Worm (Caenorhabditis elegans) whole organism, late embryonic: Measurements from ENCODE around the gene tag-196.
A peak's percentile ranks its signal among the peaks of the same experiment; 100 is the strongest.

Source experiments
- C38D4.7 ChIP-seq: fragments of 200-800 bp; sonication (Bioruptor generic); optimal IDR thresholded peaks from 2 replicates; lab custom pipeline; 2018; ENCODE audit warnings: mild to moderate bottlenecking, missing genetic modification characterization, moderate library complexity, missing compliant biosample characterization
- ahr-1 ChIP-seq: sonication (generic microtip); optimal IDR thresholded peaks from 2 replicates; lab custom pipeline; 2016; ENCODE audit warnings: missing genetic modification characterization, missing compliant biosample characterization
- ama-1 ChIP-seq: fragments of 150-350 bp; optimal IDR thresholded peaks from 2 replicates; lab custom pipeline; 2014
- ceh-14 ChIP-seq: sonication (generic microtip); optimal IDR thresholded peaks from 2 replicates; lab custom pipeline; 2016; ENCODE audit warnings: missing genotype, missing genetic modification characterization, missing compliant biosample characterization
- ceh-18 ChIP-seq: sonication (generic microtip); optimal IDR thresholded peaks from 2 replicates; lab custom pipeline; 2016; ENCODE audit warnings: missing genetic modification characterization, missing compliant biosample characterization
- ceh-19 ChIP-seq: fragments of 200-800 bp; sonication (Bioruptor generic); optimal IDR thresholded peaks from 2 replicates; lab custom pipeline; 2018; ENCODE audit warnings: mild to moderate bottlenecking, missing genetic modification characterization, missing compliant biosample characterization
- ceh-2 ChIP-seq: sonication (generic microtip); optimal IDR thresholded peaks from 2 replicates; lab custom pipeline; 2016; ENCODE audit warnings: missing genotype, missing genetic modification characterization, missing compliant biosample characterization
- ceh-22 ChIP-seq: sonication (generic microtip); optimal IDR thresholded peaks from 2 replicates; lab custom pipeline; 2017; ENCODE audit warnings: missing biosample characterization, missing genetic modification characterization
- ceh-31 ChIP-seq: sonication (generic microtip); optimal IDR thresholded peaks from 2 replicates; lab custom pipeline; 2016; ENCODE audit warnings: missing genetic modification characterization, missing compliant biosample characterization
- ceh-34 ChIP-seq: sonication (generic microtip); optimal IDR thresholded peaks from 2 replicates; lab custom pipeline; 2016; ENCODE audit warnings: mild to moderate bottlenecking, missing genetic modification characterization, missing compliant biosample characterization
- ceh-48 ChIP-seq: sonication (generic microtip); optimal IDR thresholded peaks from 2 replicates; lab custom pipeline; 2016; ENCODE audit warnings: missing genetic modification characterization, inconsistent platforms, missing compliant biosample characterization
- ceh-6 ChIP-seq: fragments of 200-800 bp; sonication (Bioruptor generic); optimal IDR thresholded peaks from 2 replicates; lab custom pipeline; 2018; ENCODE audit warnings: mild to moderate bottlenecking, missing genetic modification characterization, missing compliant biosample characterization
- dve-1 ChIP-seq: sonication (generic microtip); optimal IDR thresholded peaks from 2 replicates; lab custom pipeline; 2017; ENCODE audit warnings: antibody characterized with exemption, mild to moderate bottlenecking, missing genetic modification characterization, missing compliant biosample characterization
- elt-2 ChIP-seq: sonication (generic microtip); optimal IDR thresholded peaks from 2 replicates; lab custom pipeline; 2016; ENCODE audit warnings: missing genetic modification reagents, missing genetic modification characterization, missing compliant biosample characterization
- elt-4 ChIP-seq: sonication (generic microtip); optimal IDR thresholded peaks from 2 replicates; lab custom pipeline; 2016; ENCODE audit warnings: missing genetic modification characterization, missing compliant biosample characterization
- ets-4 ChIP-seq: sonication (generic microtip); optimal IDR thresholded peaks from 2 replicates; lab custom pipeline; 2016; ENCODE audit warnings: missing genetic modification characterization, missing compliant biosample characterization
- fkh-10 ChIP-seq: fragments of 150-350 bp; optimal IDR thresholded peaks from 2 replicates; lab custom pipeline; 2014; ENCODE audit warnings: missing biosample characterization, missing genetic modification reagents, missing genetic modification characterization
- fkh-6 ChIP-seq: sonication (generic microtip); optimal IDR thresholded peaks from 2 replicates; lab custom pipeline; 2016; ENCODE audit warnings: missing genetic modification characterization, missing compliant biosample characterization
- gmeb-2 ChIP-seq: sonication (generic microtip); optimal IDR thresholded peaks from 2 replicates; lab custom pipeline; 2016; ENCODE audit warnings: missing genetic modification characterization, inconsistent platforms, missing compliant biosample characterization
- hlh-13 ChIP-seq: fragments of 200-800 bp; sonication (Bioruptor generic); optimal IDR thresholded peaks from 2 replicates; lab custom pipeline; 2018; ENCODE audit warnings: mild to moderate bottlenecking, missing genetic modification characterization, missing compliant biosample characterization
- hlh-15 ChIP-seq: sonication (generic microtip); optimal IDR thresholded peaks from 2 replicates; lab custom pipeline; 2016; ENCODE audit warnings: missing genetic modification characterization, missing compliant biosample characterization
- hlh-30 ChIP-seq: sonication (generic microtip); optimal IDR thresholded peaks from 2 replicates; lab custom pipeline; 2017; ENCODE audit warnings: antibody characterized with exemption, missing genetic modification characterization, missing compliant biosample characterization; ENCODE audit not compliant: insufficient read depth
- hlh-8 ChIP-seq: sonication (generic microtip); optimal IDR thresholded peaks from 2 replicates; lab custom pipeline; 2016; ENCODE audit warnings: missing genotype, missing genetic modification characterization, missing compliant biosample characterization
- lim-6 ChIP-seq: sonication (generic microtip); optimal IDR thresholded peaks from 2 replicates; lab custom pipeline; 2016; ENCODE audit warnings: missing genetic modification characterization, missing compliant biosample characterization
- madf-2 ChIP-seq: sonication (generic microtip); optimal IDR thresholded peaks from 2 replicates; lab custom pipeline; 2017; ENCODE audit warnings: missing genetic modification characterization, missing compliant biosample characterization
- mec-3 ChIP-seq: sonication (generic microtip); optimal IDR thresholded peaks from 2 replicates; lab custom pipeline; 2016; ENCODE audit warnings: borderline replicate concordance, missing genetic modification characterization, missing compliant biosample characterization
- npax-4 ChIP-seq: sonication (generic microtip); optimal IDR thresholded peaks from 2 replicates; lab custom pipeline; 2016; ENCODE audit warnings: missing genetic modification characterization, missing compliant biosample characterization
- pax-1 ChIP-seq: fragments of 150-350 bp; optimal IDR thresholded peaks from 2 replicates; lab custom pipeline; 2014; ENCODE audit warnings: missing biosample characterization, missing genetic modification characterization
- pqm-1 ChIP-seq: sonication (generic microtip); optimal IDR thresholded peaks from 2 replicates; lab custom pipeline; 2016; ENCODE audit warnings: missing genetic modification characterization, missing compliant biosample characterization
- ref-2 ChIP-seq: sonication (generic microtip); optimal IDR thresholded peaks from 2 replicates; lab custom pipeline; 2016; ENCODE audit warnings: missing genetic modification characterization, missing compliant biosample characterization
- syd-9 ChIP-seq: sonication (generic microtip); optimal IDR thresholded peaks from 2 replicates; lab custom pipeline; 2016; ENCODE audit warnings: mild to moderate bottlenecking, missing genetic modification characterization, moderate library complexity, missing compliant biosample characterization
- tbx-2 ChIP-seq: sonication (generic microtip); optimal IDR thresholded peaks from 2 replicates; lab custom pipeline; 2016; ENCODE audit warnings: missing genetic modification characterization, missing compliant biosample characterization
- tbx-7 ChIP-seq: sonication (generic microtip); optimal IDR thresholded peaks from 2 replicates; lab custom pipeline; 2016; ENCODE audit warnings: missing genotype, missing genetic modification characterization, missing compliant biosample characterization
- ttx-3 ChIP-seq: sonication (generic microtip); optimal IDR thresholded peaks from 2 replicates; lab custom pipeline; 2016; ENCODE audit warnings: missing genetic modification reagents, missing genetic modification characterization, missing compliant biosample characterization
- unc-42 ChIP-seq: sonication (generic microtip); optimal IDR thresholded peaks from 2 replicates; lab custom pipeline; 2016; ENCODE audit warnings: missing genotype, missing genetic modification characterization, missing compliant biosample characterization
- unc-55 ChIP-seq: sonication (generic microtip); optimal IDR thresholded peaks from 2 replicates; lab custom pipeline; 2017; ENCODE audit warnings: missing biosample characterization, missing genetic modification reagents, missing genetic modification characterization
- unc-86 ChIP-seq: sonication (generic microtip); optimal IDR thresholded peaks from 2 replicates; lab custom pipeline; 2016; ENCODE audit warnings: missing genetic modification characterization, missing compliant biosample characterization
- ztf-16 ChIP-seq: sonication (generic microtip); optimal IDR thresholded peaks from 2 replicates; lab custom pipeline; 2017; ENCODE audit warnings: missing genetic modification characterization, missing compliant biosample characterization

The tag-196 gene

DNA sequence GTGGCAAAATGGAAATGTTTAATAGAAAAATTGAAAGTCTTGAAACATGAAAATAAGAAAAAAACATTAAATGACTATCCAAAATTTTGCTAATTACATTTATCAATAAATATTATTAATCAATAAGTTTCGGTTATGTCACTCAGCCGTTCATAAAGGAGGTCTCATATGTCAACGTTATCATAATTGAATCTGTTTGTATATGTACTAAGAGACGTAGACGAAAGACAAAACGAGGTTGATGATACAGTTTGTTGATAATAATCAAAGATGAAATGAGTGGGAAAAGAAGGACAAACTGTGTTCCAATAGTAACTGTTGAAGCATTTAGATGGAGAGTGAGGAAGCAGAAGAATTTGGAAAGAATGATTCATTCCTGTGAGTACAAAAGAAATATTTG is 7.8 kb upstream of the tag-196 start:
- TF ChIP-seq elt-4, result no peak
- TF ChIP-seq ztf-16 (tag; lab: Kevin White, UChicago), result no peak
- no peak for TF ChIP-seq fkh-6 (tag; lab: Kevin White, UChicago)
- no peak for TF ChIP-seq ceh-14
- no peak for TF ChIP-seq pqm-1 (tag; lab: Kevin White, UChicago)
- peak; percentile 19 for TF ChIP-seq elt-2

DNA sequence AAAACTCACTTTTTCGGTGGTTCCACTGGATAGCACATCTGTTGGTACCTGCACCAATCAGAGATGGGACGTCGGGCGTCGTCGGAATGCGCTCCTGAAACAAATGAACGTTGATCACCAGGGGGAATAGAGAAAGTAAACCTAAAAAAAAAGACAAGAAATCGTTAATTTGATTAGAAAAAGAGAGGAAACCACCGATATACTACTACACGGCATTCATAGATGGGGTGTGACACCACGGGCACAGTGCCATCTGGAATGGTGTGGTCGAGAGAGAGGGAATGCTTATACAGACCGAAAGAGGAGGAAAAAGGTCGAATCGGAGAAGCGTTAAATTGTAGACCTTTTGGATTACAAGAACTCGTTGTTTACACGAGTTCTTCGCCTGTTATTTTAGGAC is 6.6 kb upstream of the tag-196 start, which contains the start of gene C10B5.3:
TSS of gene C10B5.3 (minus strand) at position 101 of the 400 bp plus-strand sequence.
- no peak for TF ChIP-seq ceh-14
- no peak for TF ChIP-seq gmeb-2 (tag; lab: Kevin White, UChicago)
- no peak for TF ChIP-seq ceh-6 (GFP tag; lab: Kevin White, UChicago)
- TF ChIP-seq hlh-8 (tag; lab: Kevin White, UChicago), result no peak
- TF ChIP-seq npax-4 (tag; lab: Kevin White, UChicago), result no peak
- no peak for TF ChIP-seq ceh-34 (tag; lab: Kevin White, UChicago)
- TF ChIP-seq ceh-31 (tag; lab: Kevin White, UChicago), result no peak
- TF ChIP-seq tbx-7, result no peak
- TF ChIP-seq dve-1 (tag; lab: Kevin White, UChicago), result no peak
- TF ChIP-seq ceh-18 (tag; lab: Kevin White, UChicago), result no peak
- TF ChIP-seq ref-2, result no peak
- TF ChIP-seq hlh-30 (tag; lab: Kevin White, UChicago), result no peak
- no peak for TF ChIP-seq ceh-2 (tag; lab: Kevin White, UChicago)
- TF ChIP-seq elt-2, result no peak
- no peak for TF ChIP-seq ama-1 (lab: Kevin White, UChicago)
- TF ChIP-seq ceh-22, result no peak
- no peak for TF ChIP-seq fkh-10 (GFP tag; lab: Kevin White, UChicago)
- TF ChIP-seq ttx-3 (tag; lab: Kevin White, UChicago), result no peak
- TF ChIP-seq ahr-1 (tag; lab: Kevin White, UChicago), result no peak
- TF ChIP-seq mec-3 (tag; lab: Kevin White, UChicago), result no peak

DNA sequence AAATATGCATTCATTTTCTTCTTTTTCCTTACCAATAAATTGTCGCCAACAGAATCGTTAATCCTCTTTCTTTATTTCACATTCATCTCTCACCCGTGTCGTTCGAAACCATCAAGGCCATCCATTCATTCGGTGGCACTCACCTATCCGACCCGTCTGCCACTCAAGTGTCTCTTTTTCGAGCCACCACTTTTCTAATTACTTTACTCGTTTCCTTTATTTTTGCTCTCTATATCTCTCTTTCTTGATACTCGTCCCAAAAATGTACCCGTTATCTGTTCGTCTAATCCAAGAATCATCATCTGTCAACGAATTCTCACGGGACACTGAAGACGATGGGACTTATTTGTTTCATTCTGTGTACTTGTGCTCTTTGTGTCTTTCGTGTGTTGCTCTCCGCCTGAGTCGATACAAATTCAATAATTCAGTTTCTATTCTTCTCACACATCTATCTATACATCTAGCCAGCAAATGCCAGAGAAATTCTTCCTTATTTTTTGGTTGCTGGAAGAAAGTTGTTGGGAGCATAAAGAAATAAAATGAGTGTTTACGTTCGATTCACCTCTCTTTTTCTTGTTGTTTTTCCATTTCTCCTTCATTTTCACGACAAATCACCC is 1.9 kb upstream of the tag-196 start:
- TF ChIP-seq madf-2 (tag; lab: Kevin White, UChicago), result no peak
- TF ChIP-seq unc-55 (GFP tag; lab: Kevin White, UChicago), result peak; percentile 20
- TF ChIP-seq ets-4, result no peak
- no peak for TF ChIP-seq lim-6 (tag; lab: Kevin White, UChicago)
- no peak for TF ChIP-seq ceh-48 (tag; lab: Kevin White, UChicago)
- TF ChIP-seq unc-42 (tag; lab: Kevin White, UChicago), result peak; percentile 67
- TF ChIP-seq unc-86 (tag; lab: Kevin White, UChicago), result no peak
- TF ChIP-seq, all 69 proteins: peak for 2

DNA sequence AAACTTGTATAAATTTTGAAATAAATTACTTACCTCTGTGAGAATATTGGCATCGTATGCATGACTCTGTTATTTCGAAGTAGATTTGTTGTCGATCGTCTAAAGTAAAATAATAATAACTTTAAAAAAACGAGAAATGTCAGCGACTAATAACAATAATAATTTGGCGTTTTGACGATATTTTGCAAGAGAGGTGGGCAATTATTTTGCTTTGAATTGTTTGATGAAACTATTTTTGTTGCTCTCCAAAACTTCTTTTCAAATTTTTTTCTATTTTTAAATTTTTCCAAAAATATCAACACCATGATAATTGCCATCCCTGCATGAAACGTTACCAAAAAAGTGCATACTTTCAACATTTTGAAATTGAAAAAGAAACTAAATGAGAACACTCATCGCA is 4.5 kb downstream of the tag-196 start, which contains the start of gene F41E6.7:
TSS of gene F41E6.7 (minus strand) at position 101 of the 400 bp plus-strand sequence.
- TF ChIP-seq ceh-19 (no peak), ets-4 (no peak), ref-2 (no peak), fkh-10 (GFP tag; lab: Kevin White, UChicago) (no peak)

DNA sequence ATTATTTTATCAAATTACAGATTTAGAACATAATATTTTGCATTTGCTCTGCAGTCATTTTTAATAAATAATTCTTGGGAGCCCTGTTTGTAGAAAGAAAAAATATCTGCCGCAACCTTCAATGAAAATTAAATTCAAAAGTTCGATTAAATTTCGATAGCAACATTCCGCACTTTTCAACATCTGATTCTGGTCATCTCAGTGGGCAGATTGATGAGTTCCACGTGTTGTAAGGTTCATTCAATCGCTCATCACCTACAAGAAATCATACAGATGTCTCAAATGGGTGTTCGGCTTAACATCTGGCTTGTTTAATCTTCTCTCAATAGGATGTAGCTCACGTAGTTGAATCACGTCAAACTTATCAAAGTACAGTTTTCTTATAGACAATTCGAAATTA is 5.2 kb downstream of the tag-196 start:
- peak; percentile 15 for TF ChIP-seq hlh-8 (tag; lab: Kevin White, UChicago)
- no peak for TF ChIP-seq C38D4.7
- no peak for TF ChIP-seq pqm-1 (tag; lab: Kevin White, UChicago)

DNA sequence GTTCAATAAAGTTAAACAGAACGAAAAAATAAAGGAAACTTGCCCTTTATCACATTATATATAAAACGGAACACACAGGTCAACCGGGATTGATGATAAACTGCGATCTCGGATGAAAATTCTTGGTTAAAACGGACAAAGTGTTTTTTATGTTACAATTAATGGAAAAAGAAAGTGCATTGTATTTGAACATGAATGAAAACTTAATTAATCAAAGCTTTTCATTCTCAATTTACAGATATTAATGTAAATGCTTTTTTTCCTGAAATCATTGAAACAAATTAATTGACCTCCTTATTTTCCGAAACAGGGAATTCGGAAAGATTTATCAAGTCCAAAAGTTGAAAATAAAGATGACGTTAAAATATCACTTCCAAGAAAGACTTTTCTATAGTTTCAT is 6.7 kb downstream of the tag-196 start, which contains the start of gene F41E6.8:
TSS of gene F41E6.8 (minus strand) at position 101 of the 400 bp plus-strand sequence.
- no peak for TF ChIP-seq ceh-34 (tag; lab: Kevin White, UChicago)
- no peak for TF ChIP-seq pax-1 (tag; lab: Kevin White, UChicago)
- no peak for TF ChIP-seq hlh-15 (tag; lab: Kevin White, UChicago)
- no peak for TF ChIP-seq tbx-2 (tag; lab: Kevin White, UChicago)
- no peak for TF ChIP-seq unc-86 (tag; lab: Kevin White, UChicago)
- TF ChIP-seq ahr-1 (tag; lab: Kevin White, UChicago), result no peak
- no peak for TF ChIP-seq hlh-8 (tag; lab: Kevin White, UChicago)
- no peak for TF ChIP-seq hlh-13 (GFP tag; lab: Kevin White, UChicago)
- TF ChIP-seq syd-9, result no peak
